Worm (Caenorhabditis elegans) whole organism, early embryonic: ENCODE results near the gene F11G11.5.
A peak's percentile ranks its signal among the peaks of the same experiment; 100 is the strongest.
"Not testable (repeated sequence)": the region's sequence is repeated elsewhere in the genome, so short reads cannot be mapped to it uniquely, and the experiment has no call there.

Experiments
- B0310.2 ChIP-seq: sonication (generic microtip); optimal IDR thresholded peaks from 2 replicates; lab custom pipeline; 2016; ENCODE audit warnings: mild to moderate bottlenecking, missing genetic modification characterization, missing compliant biosample characterization
- F13C5.2 ChIP-seq: sonication (generic microtip); optimal IDR thresholded peaks from 2 replicates; lab custom pipeline; 2017; ENCODE audit warnings: mild to moderate bottlenecking, missing genetic modification characterization, inconsistent platforms, missing compliant biosample characterization
- aly-1 ChIP-seq: sonication (generic microtip); optimal IDR thresholded peaks from 2 replicates; lab custom pipeline; 2016; ENCODE audit warnings: missing genetic modification characterization, missing compliant biosample characterization
- ama-1 ChIP-seq: fragments of 150-350 bp; optimal IDR thresholded peaks from 2 replicates; lab custom pipeline; 2014
- ceh-13 ChIP-seq: fragments of 200-800 bp; sonication (Bioruptor generic); optimal IDR thresholded peaks from 2 replicates; lab custom pipeline; 2018; ENCODE audit warnings: mild to moderate bottlenecking, missing genetic modification characterization, missing compliant biosample characterization
- ceh-36 ChIP-seq: sonication (generic microtip); optimal IDR thresholded peaks from 2 replicates; lab custom pipeline; 2016; ENCODE audit warnings: missing genetic modification characterization, inconsistent platforms, missing compliant biosample characterization
- ets-7 ChIP-seq: sonication (generic microtip); optimal IDR thresholded peaks from 2 replicates; lab custom pipeline; 2016; ENCODE audit warnings: missing genotype, missing genetic modification characterization, missing compliant biosample characterization
- flt-1 ChIP-seq: fragments of 200-800 bp; sonication (Bioruptor generic); IDR thresholded peaks from 2 replicates; pipeline ENCODE4 v1.3.6; 2022; ENCODE audit warnings: missing genetic modification characterization, missing compliant biosample characterization
- hmbx-1 ChIP-seq: sonication (generic microtip); optimal IDR thresholded peaks from 2 replicates; lab custom pipeline; 2016; ENCODE audit warnings: mild to moderate bottlenecking, missing genetic modification characterization, missing compliant biosample characterization
- hmg-4 ChIP-seq: fragments of 200-800 bp; sonication (Bioruptor generic); optimal IDR thresholded peaks from 2 replicates; lab custom pipeline; 2018; ENCODE audit warnings: mild to moderate bottlenecking, missing genetic modification characterization, missing compliant biosample characterization
- hnd-1 ChIP-seq: sonication (generic microtip); optimal IDR thresholded peaks from 2 replicates; lab custom pipeline; 2016; ENCODE audit warnings: missing genetic modification characterization, missing compliant biosample characterization
- pes-1 ChIP-seq: fragments of 200-800 bp; sonication (Bioruptor generic); IDR thresholded peaks from 2 replicates; pipeline ENCODE4 v1.3.6; 2022; ENCODE audit warnings: missing genetic modification reagents, missing genetic modification characterization, missing compliant biosample characterization
- scrt-1 ChIP-seq: fragments of 200-800 bp; sonication (Bioruptor generic); IDR thresholded peaks from 2 replicates; pipeline ENCODE4 v1.3.6; 2022; ENCODE audit warnings: missing genetic modification characterization, missing compliant biosample characterization
- sea-1 ChIP-seq: fragments of 200-800 bp; sonication (Bioruptor generic); conservative IDR thresholded peaks from 2 replicates; pipeline ENCODE4 v1.3.6; 2022; ENCODE audit warnings: missing genetic modification characterization, missing compliant biosample characterization
- tbx-11 ChIP-seq: fragments of 200-800 bp; sonication (Bioruptor generic); IDR thresholded peaks from 2 replicates; pipeline ENCODE4 v1.3.6; 2022; ENCODE audit warnings: missing genetic modification characterization, missing compliant biosample characterization
- tbx-37 ChIP-seq: fragments of 200-800 bp; sonication (Bioruptor generic); conservative IDR thresholded peaks from 2 replicates; pipeline ENCODE4 v1.3.6; 2022; ENCODE audit warnings: missing genetic modification reagents, missing genetic modification characterization, missing compliant biosample characterization
- tra-4 ChIP-seq: sonication (generic microtip); optimal IDR thresholded peaks from 2 replicates; lab custom pipeline; 2017; ENCODE audit warnings: missing genetic modification characterization, missing compliant biosample characterization

F11G11.5 gene

DNA sequence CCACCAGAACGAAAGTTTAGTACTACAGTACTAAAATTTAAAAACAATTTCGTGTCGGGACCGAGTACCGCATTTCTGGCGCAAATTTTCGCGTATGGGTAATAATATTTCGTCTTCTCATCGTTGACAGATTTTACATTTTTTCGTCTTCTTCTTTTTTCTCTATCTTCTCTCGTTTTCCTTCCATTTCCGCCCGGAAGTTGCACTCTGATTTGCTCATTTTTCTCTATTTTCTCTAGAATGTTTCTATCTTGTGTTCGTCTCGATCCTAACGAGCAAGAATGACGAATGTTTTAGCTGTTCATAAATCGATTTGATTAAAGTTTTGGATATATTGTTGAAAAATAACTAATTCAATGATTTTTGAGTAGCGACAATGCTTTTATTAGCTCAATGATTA is 2.2 kb upstream of the F11G11.5 start:
- TF ChIP-seq ceh-13 (GFP tag; lab: Kevin White, UChicago) (no peak), aly-1 (no peak), hnd-1 (no peak), B0310.2 (tag; lab: Kevin White, UChicago) (no peak), ceh-36 (tag; lab: Kevin White, UChicago) (no peak), hmg-4 (GFP tag; lab: Kevin White, UChicago) (no peak), hmbx-1 (tag; lab: Kevin White, UChicago) (no peak), pes-1 (GFP tag; lab: Robert Waterston, UW) (no peak), sea-1 (GFP tag; lab: Robert Waterston, UW) (no peak), tbx-37 (no peak), scrt-1 (GFP tag; lab: Robert Waterston, UW) (no peak), ama-1 (lab: Kevin White, UChicago) (no peak), tbx-11 (GFP tag; lab: Robert Waterston, UW) (no peak)

DNA sequence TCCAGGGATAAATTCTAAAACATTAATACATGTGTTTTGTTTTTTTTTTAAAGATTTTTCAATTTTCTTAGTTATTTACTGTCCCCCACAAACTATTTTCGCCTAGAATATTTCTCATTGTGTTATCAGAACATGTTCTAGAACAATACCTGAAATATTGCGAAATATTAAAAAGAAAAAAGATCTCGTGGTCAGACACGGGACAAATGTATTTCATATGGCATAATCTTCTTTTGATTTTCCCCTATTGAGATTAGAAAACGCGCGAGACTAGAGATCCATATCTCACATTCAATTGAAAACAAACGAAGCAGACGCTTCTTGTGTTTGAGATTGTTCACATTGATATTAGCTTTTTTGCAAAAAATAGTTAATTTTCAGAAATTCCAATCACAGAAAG is 1.6 kb upstream of the F11G11.5 start:
- TF ChIP-seq tbx-11 (GFP tag; lab: Robert Waterston, UW) (no peak), hnd-1 (no peak)

DNA sequence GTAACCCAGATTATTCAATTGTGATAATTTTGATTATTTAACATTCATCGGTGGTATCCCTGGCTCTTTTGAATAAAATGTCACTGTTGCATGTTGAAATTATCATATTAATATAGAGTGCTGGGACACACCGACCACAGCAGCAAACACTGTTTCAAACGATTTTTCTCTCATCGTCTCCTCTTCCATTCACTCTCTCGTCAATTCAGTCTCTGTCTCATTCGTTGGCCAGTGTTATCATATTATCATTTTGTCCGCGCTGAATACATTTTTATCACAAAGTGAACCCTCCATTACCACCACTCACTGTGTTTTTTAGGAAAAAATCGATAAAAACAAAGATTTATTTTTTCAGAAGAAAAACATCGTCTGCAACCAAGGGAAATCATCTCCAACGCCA is 637 bp upstream of the F11G11.5 start:
- TF ChIP-seq ama-1 (lab: Kevin White, UChicago) (no peak), hnd-1 (no peak), ceh-36 (tag; lab: Kevin White, UChicago) (no peak), pes-1 (GFP tag; lab: Robert Waterston, UW) (no peak), ceh-13 (GFP tag; lab: Kevin White, UChicago) (no peak), flt-1 (GFP tag; lab: Robert Waterston, UW) (no peak), aly-1 (no peak), F13C5.2 (tag; lab: Kevin White, UChicago) (no peak), scrt-1 (GFP tag; lab: Robert Waterston, UW) (no peak), tbx-11 (GFP tag; lab: Robert Waterston, UW) (no peak), tra-4 (tag; lab: Kevin White, UChicago) (no peak), sea-1 (GFP tag; lab: Robert Waterston, UW) (no peak), B0310.2 (tag; lab: Kevin White, UChicago) (no peak)

DNA sequence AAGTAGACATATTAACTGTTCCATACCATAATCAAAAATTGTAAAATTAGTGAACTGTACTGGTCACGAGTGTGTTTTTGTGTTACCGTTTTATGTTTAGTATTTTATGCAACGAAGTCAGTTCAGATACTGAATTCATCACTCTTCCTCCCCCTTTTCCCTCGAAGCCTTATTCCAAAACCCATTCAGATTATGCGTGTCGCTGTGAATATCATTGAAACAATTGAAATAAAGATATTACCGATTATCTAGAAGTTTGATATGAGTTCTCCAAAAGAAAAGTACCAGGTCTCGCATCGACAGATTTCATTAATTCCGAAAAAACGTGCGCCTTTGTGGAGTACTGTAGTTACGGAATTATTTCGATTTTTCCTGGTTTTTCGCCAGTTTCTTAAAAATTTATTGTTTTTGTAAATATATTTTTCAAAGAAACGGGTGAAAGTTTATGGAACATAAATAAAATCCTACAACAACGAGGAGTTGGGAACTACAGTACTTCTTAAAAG is 1.2 kb downstream of the F11G11.5 start:
- TF ChIP-seq hmbx-1 (tag; lab: Kevin White, UChicago) = no peak
- no peak for TF ChIP-seq tbx-11 (GFP tag; lab: Robert Waterston, UW)

DNA sequence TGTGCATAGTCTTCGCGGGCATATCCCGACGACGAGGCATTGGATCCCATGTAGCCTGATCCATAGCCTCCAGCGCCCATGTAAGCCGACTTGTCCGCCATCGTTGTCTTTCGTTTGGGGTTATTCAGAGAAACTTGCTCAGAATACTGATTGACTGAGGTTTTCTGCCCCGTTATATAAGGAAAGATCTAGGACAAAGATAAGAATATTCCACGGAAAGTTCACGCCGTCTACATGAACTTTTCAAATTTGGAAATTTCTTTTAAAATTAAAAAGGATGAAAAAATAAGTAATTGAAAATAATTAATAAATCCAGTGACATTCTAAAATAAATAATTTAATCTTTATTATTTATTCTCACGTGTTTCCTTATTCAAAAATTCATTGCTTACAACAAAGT is 2.5 kb downstream of the F11G11.5 start, which contains the start of the genes nspd-5 and F11G11.4:
Gene nspd-5 (minus strand): TSS at position 101 of the 400 bp plus-strand sequence.
Gene F11G11.4 (plus strand): TSS at position 335 of the 400 bp plus-strand sequence.
- not testable (repeated sequence) for TF ChIP-seq sea-1 (GFP tag; lab: Robert Waterston, UW); tbx-37; tra-4 (tag; lab: Kevin White, UChicago)

DNA sequence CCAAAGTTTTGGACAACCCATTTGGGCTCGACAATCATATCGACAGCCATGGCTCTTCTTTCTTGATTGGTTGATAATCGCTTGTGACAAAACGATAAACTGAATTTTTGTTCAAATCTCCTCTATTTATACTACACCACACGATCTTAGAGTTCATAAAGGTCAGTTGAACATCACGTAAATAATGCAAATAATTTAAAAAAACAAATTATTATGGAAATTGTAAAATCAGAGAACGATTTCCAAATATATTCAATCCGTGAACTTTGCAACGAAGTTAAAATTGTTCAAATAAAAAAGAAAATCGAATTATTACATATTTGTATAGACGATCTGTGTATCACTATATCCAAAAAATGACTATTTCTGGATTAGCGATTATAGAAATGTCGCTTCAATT is 5.6 kb downstream of the F11G11.5 start, which contains the start of the genes mpst-4 and F11G11.14:
Gene mpst-4 (minus strand): TSS at position 101 of the 400 bp plus-strand sequence.
Gene F11G11.14 (plus strand): TSS at position 325 of the 400 bp plus-strand sequence.
- TF ChIP-seq hmg-4 (GFP tag; lab: Kevin White, UChicago) = no peak
- TF ChIP-seq F13C5.2 (tag; lab: Kevin White, UChicago) = no peak
- no peak for TF ChIP-seq ceh-13 (GFP tag; lab: Kevin White, UChicago)
- no peak for TF ChIP-seq tra-4 (tag; lab: Kevin White, UChicago)
- no peak for TF ChIP-seq sea-1 (GFP tag; lab: Robert Waterston, UW)
- TF ChIP-seq tbx-37 = no peak
- TF ChIP-seq aly-1 = no peak
- no peak for TF ChIP-seq B0310.2 (tag; lab: Kevin White, UChicago)
- no peak for TF ChIP-seq ceh-36 (tag; lab: Kevin White, UChicago)
- TF ChIP-seq ama-1 (lab: Kevin White, UChicago) = no peak
- no peak for TF ChIP-seq scrt-1 (GFP tag; lab: Robert Waterston, UW)
- TF ChIP-seq ets-7 (tag; lab: Kevin White, UChicago) = no peak

DNA sequence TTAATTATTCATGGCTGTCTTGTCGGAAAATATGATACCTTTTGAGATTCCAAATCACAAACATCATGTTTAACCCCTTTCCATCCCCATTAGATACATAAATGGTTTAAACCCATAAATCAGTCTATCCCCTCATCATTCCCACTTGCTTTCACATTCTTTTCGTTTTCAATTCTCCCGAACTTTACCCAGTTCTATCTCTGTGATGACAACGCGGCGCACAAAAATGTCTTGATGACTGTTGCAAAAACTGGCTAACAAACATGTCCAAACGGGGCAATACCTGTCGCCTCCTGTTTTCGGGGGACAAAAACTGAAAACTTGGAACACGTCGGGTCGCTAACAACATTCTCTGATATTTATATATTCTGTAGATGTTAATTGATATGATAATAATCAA is 8.3 kb downstream of the F11G11.5 start:
- TF ChIP-seq ama-1 (lab: Kevin White, UChicago) (no peak), ceh-36 (tag; lab: Kevin White, UChicago) (no peak), aly-1 (no peak), B0310.2 (tag; lab: Kevin White, UChicago) (no peak), F13C5.2 (tag; lab: Kevin White, UChicago) (no peak), pes-1 (GFP tag; lab: Robert Waterston, UW) (no peak), hnd-1 (no peak), tbx-11 (GFP tag; lab: Robert Waterston, UW) (no peak), hmbx-1 (tag; lab: Kevin White, UChicago) (no peak), ets-7 (tag; lab: Kevin White, UChicago) (no peak), flt-1 (GFP tag; lab: Robert Waterston, UW) (no peak), sea-1 (GFP tag; lab: Robert Waterston, UW) (no peak), scrt-1 (GFP tag; lab: Robert Waterston, UW) (no peak), ceh-13 (GFP tag; lab: Kevin White, UChicago) (no peak), tra-4 (tag; lab: Kevin White, UChicago) (no peak), tbx-37 (no peak), hmg-4 (GFP tag; lab: Kevin White, UChicago) (no peak)

DNA sequence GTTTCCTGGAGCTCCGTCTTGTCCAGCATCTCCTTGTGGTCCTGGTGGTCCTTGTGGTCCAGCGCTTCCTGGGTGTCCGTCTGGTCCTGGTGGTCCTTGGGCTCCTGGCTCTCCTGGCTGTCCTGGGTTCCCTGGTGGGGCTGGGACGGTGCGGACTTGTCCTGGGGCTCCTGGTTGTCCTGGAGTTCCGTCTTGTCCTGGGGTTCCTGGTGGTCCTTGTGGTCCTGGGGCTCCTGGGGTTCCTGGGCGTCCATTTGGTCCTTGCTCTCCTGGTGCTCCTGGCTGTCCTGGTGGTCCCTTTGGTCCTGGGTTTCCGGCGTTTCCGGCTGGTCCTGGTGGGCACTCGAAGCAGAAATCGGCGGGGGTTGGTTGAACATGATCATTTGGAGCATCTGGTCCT is 9.1 kb downstream of the F11G11.5 start:
- TF ChIP-seq pes-1 (GFP tag; lab: Robert Waterston, UW) (0 out of 2 replicates have a peak, but pooled peaks have one; percentile 15), scrt-1 (GFP tag; lab: Robert Waterston, UW) (0 out of 2 replicates have a peak, but pooled peaks have one; percentile 58)
